Worm (Caenorhabditis elegans) whole organism, late embryonic: Measurements from ENCODE around the gene F53H4.6.

ENCODE experiments used
- K02D7.2 ChIP-seq: sonication (generic microtip); optimal IDR thresholded peaks from 2 replicates; lab custom pipeline; 2017; ENCODE audit warnings: mild to moderate bottlenecking, missing genetic modification characterization, missing compliant biosample characterization
- T23F11.4 ChIP-seq: fragments of 200-800 bp; sonication (Bioruptor generic); optimal IDR thresholded peaks from 2 replicates; lab custom pipeline; 2018; ENCODE audit warnings: mild to moderate bottlenecking, missing genetic modification characterization, missing compliant biosample characterization
- ceh-14 ChIP-seq: sonication (generic microtip); optimal IDR thresholded peaks from 2 replicates; lab custom pipeline; 2016; ENCODE audit warnings: missing genotype, missing genetic modification characterization, missing compliant biosample characterization
- ceh-19 ChIP-seq: fragments of 200-800 bp; sonication (Bioruptor generic); optimal IDR thresholded peaks from 2 replicates; lab custom pipeline; 2018; ENCODE audit warnings: mild to moderate bottlenecking, missing genetic modification characterization, missing compliant biosample characterization
- ceh-22 ChIP-seq: sonication (generic microtip); optimal IDR thresholded peaks from 2 replicates; lab custom pipeline; 2017; ENCODE audit warnings: missing biosample characterization, missing genetic modification characterization
- ceh-24 ChIP-seq: sonication (generic microtip); optimal IDR thresholded peaks from 2 replicates; lab custom pipeline; 2016; ENCODE audit warnings: mild to moderate bottlenecking, missing genetic modification characterization, missing compliant biosample characterization
- ceh-34 ChIP-seq: sonication (generic microtip); optimal IDR thresholded peaks from 2 replicates; lab custom pipeline; 2016; ENCODE audit warnings: mild to moderate bottlenecking, missing genetic modification characterization, missing compliant biosample characterization
- ceh-9 ChIP-seq: sonication (generic microtip); optimal IDR thresholded peaks from 2 replicates; lab custom pipeline; 2016; ENCODE audit warnings: mild to moderate bottlenecking, missing genetic modification characterization, inconsistent platforms, missing compliant biosample characterization
- che-1 ChIP-seq: sonication (generic microtip); optimal IDR thresholded peaks from 2 replicates; lab custom pipeline; 2016; ENCODE audit warnings: mild to moderate bottlenecking, missing genetic modification characterization, missing compliant biosample characterization
- dmd-4 ChIP-seq: sonication (generic microtip); optimal IDR thresholded peaks from 2 replicates; lab custom pipeline; 2016; ENCODE audit warnings: borderline replicate concordance, missing genetic modification characterization, missing compliant biosample characterization
- dve-1 ChIP-seq: sonication (generic microtip); optimal IDR thresholded peaks from 2 replicates; lab custom pipeline; 2017; ENCODE audit warnings: antibody characterized with exemption, mild to moderate bottlenecking, missing genetic modification characterization, missing compliant biosample characterization
- elt-2 ChIP-seq: sonication (generic microtip); optimal IDR thresholded peaks from 2 replicates; lab custom pipeline; 2016; ENCODE audit warnings: missing genetic modification reagents, missing genetic modification characterization, missing compliant biosample characterization
- elt-4 ChIP-seq: sonication (generic microtip); optimal IDR thresholded peaks from 2 replicates; lab custom pipeline; 2016; ENCODE audit warnings: missing genetic modification characterization, missing compliant biosample characterization
- ets-4 ChIP-seq: sonication (generic microtip); optimal IDR thresholded peaks from 2 replicates; lab custom pipeline; 2016; ENCODE audit warnings: missing genetic modification characterization, missing compliant biosample characterization
- fkh-6 ChIP-seq: sonication (generic microtip); optimal IDR thresholded peaks from 2 replicates; lab custom pipeline; 2016; ENCODE audit warnings: missing genetic modification characterization, missing compliant biosample characterization
- hlh-13 ChIP-seq: fragments of 200-800 bp; sonication (Bioruptor generic); optimal IDR thresholded peaks from 2 replicates; lab custom pipeline; 2018; ENCODE audit warnings: mild to moderate bottlenecking, missing genetic modification characterization, missing compliant biosample characterization
- nfya-1 ChIP-seq: sonication (generic microtip); optimal IDR thresholded peaks from 2 replicates; lab custom pipeline; 2017; ENCODE audit warnings: missing genetic modification characterization, mild to moderate bottlenecking, missing compliant biosample characterization, antibody characterized with exemption, moderate library complexity
- pha-4 ChIP-seq: fragments of 150-350 bp; optimal IDR thresholded peaks from 2 replicates; lab custom pipeline; 2018; ENCODE audit warnings: missing biosample characterization, missing genetic modification reagents, missing genetic modification characterization
- sdc-2 ChIP-seq: sonication (generic microtip); optimal IDR thresholded peaks from 2 replicates; lab custom pipeline; 2016; ENCODE audit warnings: missing genotype, missing genetic modification characterization, missing compliant biosample characterization
- sox-2 ChIP-seq: fragments of 200-800 bp; sonication (Bioruptor generic); IDR thresholded peaks from 2 replicates; pipeline ENCODE4 v1.3.6; 2022; ENCODE audit warnings: missing genetic modification reagents, missing genetic modification characterization, missing compliant biosample characterization
- sox-4 ChIP-seq: sonication (generic microtip); optimal IDR thresholded peaks from 2 replicates; lab custom pipeline; 2017; ENCODE audit warnings: mild to moderate bottlenecking, missing genetic modification characterization, inconsistent platforms, missing compliant biosample characterization
- syd-9 ChIP-seq: sonication (generic microtip); optimal IDR thresholded peaks from 2 replicates; lab custom pipeline; 2016; ENCODE audit warnings: mild to moderate bottlenecking, missing genetic modification characterization, moderate library complexity, missing compliant biosample characterization
- unc-3 ChIP-seq, 2 experiments: fragments of 200-800 bp in 1 of 2; sonication (Bioruptor generic) in 1 of 2; sonication (generic microtip) in 1 of 2; conservative IDR thresholded peaks in 1 of 2; optimal IDR thresholded peaks in 1 of 2; 2 replicates each; pipeline versions ENCODE4 v1.3.6 to Lab custom; 2016 to 2022; ENCODE audit warnings: missing compliant biosample characterization in 2 of 2, missing genetic modification characterization in 2 of 2, missing genetic modification reagents in 1 of 2
- unc-42 ChIP-seq: sonication (generic microtip); optimal IDR thresholded peaks from 2 replicates; lab custom pipeline; 2016; ENCODE audit warnings: missing genotype, missing genetic modification characterization, missing compliant biosample characterization
- unc-86 ChIP-seq: sonication (generic microtip); optimal IDR thresholded peaks from 2 replicates; lab custom pipeline; 2016; ENCODE audit warnings: missing genetic modification characterization, missing compliant biosample characterization

Gene F53H4.6

ce11 chrX:15838496-15838948, 21.9 kb downstream of the F53H4.6 start, which contains the start of gene acox-1.6:
acox-1.6 (minus strand) TSS chrX:15838546.
- TF ChIP-seq elt-2 (tag; lab: Kevin White, UChicago) (peak; percentile 41), dve-1 (tag; lab: Kevin White, UChicago) (no peak)

ce11 chrX:15831537-15831936, 28.9 kb downstream of the F53H4.6 start:
- TF ChIP-seq sox-2 (GFP tag; lab: Robert Waterston, UW) = no peak

- no peak for TF ChIP-seq che-1 (tag; lab: Kevin White, UChicago)
- no peak for TF ChIP-seq ceh-24 (tag; lab: Kevin White, UChicago)
- TF ChIP-seq nfya-1 (tag; lab: Kevin White, UChicago) = no peak
- TF ChIP-seq fkh-6 (tag; lab: Kevin White, UChicago) = no peak
- TF ChIP-seq ceh-19 (GFP tag; lab: Kevin White, UChicago) = no peak
- TF ChIP-seq unc-3 (GFP tag; conservative IDR thresholded peaks at IDR 0.05; lab: Robert Waterston, UW) = no peak
- TF ChIP-seq unc-3 (tag; optimal IDR thresholded peaks at IDR 0.05; lab: Kevin White, UChicago) = no peak
- TF ChIP-seq ceh-14 (tag; lab: Kevin White, UChicago) = no peak
- TF ChIP-seq ceh-22 (tag; lab: Kevin White, UChicago) = no peak
- TF ChIP-seq hlh-13 (GFP tag; lab: Kevin White, UChicago) = no peak
Observed at ce11 chrX:15828059-15828458, 32.3 kb downstream of the F53H4.6 start, which contains the start of gene Y7A5A.20. Y7A5A.20 (plus strand) TSS chrX:15828359.

- TF ChIP-seq pha-4 = no peak
- no peak for TF ChIP-seq unc-3 (GFP tag; conservative IDR thresholded peaks at IDR 0.05; lab: Robert Waterston, UW)
- TF ChIP-seq unc-3 (tag; optimal IDR thresholded peaks at IDR 0.05; lab: Kevin White, UChicago) = no peak
- TF ChIP-seq, all 69 proteins: peak for 0
Observed at ce11 chrX:15826866-15827265, 33.5 kb downstream of the F53H4.6 start, which contains the start of gene Y7A5A.9. Y7A5A.9 (plus strand) TSS chrX:15827166.

ce11 chrX:15822197-15822596, 38.2 kb downstream of the F53H4.6 start, which contains the start of gene Y7A5A.8:
Y7A5A.8 (plus strand) TSS chrX:15822497.
- TF ChIP-seq sdc-2 (tag; lab: Kevin White, UChicago) = no peak
- TF ChIP-seq unc-3 (GFP tag; conservative IDR thresholded peaks at IDR 0.05; lab: Robert Waterston, UW) = no peak
- no peak for TF ChIP-seq unc-3 (tag; optimal IDR thresholded peaks at IDR 0.05; lab: Kevin White, UChicago)
- TF ChIP-seq nfya-1 (tag; lab: Kevin White, UChicago) = no peak
- TF ChIP-seq unc-86 = no peak
- no peak for TF ChIP-seq syd-9
- no peak for TF ChIP-seq ets-4
- TF ChIP-seq ceh-9 (tag; lab: Kevin White, UChicago) = no peak
- no peak for TF ChIP-seq dmd-4 (tag; lab: Kevin White, UChicago)
- no peak for TF ChIP-seq elt-4
- no peak for TF ChIP-seq T23F11.4 (GFP tag; lab: Kevin White, UChicago)

ce11 chrX:15814548-15814947, 45.9 kb downstream of the F53H4.6 start:
- TF ChIP-seq sox-4 (tag; lab: Kevin White, UChicago) = no peak
- TF ChIP-seq ceh-34 (tag; lab: Kevin White, UChicago) = no peak

- TF ChIP-seq K02D7.2 (tag; lab: Kevin White, UChicago) = no peak
- TF ChIP-seq sdc-2 (tag; lab: Kevin White, UChicago) = peak; percentile 90
- TF ChIP-seq unc-42 (tag; lab: Kevin White, UChicago) = no peak
Observed at ce11 chrX:15811341-15811740, 49.1 kb downstream of the F53H4.6 start.

- TF ChIP-seq sox-4 (tag; lab: Kevin White, UChicago) (no peak), nfya-1 (tag; lab: Kevin White, UChicago) (no peak), sdc-2 (tag; lab: Kevin White, UChicago) (no peak)
Observed at ce11 chrX:15804072-15804471, 56.3 kb downstream of the F53H4.6 start, which contains the start of gene Y7A5A.7. Y7A5A.7 (minus strand) TSS chrX:15804172.
